Worm (Caenorhabditis elegans) whole organism, dauer: ENCODE results near the gene F07H5.7.

ENCODE experiments used
- unc-62 ChIP-seq: sonication (generic microtip); optimal IDR thresholded peaks from 2 replicates; lab custom pipeline; 2017; ENCODE audit warnings: missing biosample characterization, missing genetic modification reagents, missing genetic modification characterization

The F07H5.7 gene

DNA sequence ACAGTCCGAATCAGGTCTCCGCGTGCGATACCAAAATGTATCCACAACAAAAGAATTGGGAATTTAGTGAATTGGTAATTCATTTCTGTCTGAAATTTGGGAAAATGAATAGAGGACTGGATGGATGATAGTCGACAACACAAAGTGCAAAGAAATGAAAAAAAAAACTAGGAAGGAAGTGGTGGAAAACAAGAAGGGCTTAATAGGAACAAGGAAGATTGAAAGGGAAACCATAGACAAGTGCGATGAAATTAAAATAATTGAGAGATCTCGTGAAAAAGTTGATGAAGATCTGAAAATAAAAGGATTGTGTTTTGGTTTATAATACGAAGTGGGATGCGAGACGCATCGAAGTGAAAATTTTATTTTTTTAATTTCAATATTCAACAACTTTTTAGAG is at the start of gene F07H5.7:
F07H5.7 (minus strand) TSS at position 101 of the 400 bp plus-strand sequence.
- no peak for TF ChIP-seq unc-62 (GFP tag; lab: Kevin White, UChicago)

DNA sequence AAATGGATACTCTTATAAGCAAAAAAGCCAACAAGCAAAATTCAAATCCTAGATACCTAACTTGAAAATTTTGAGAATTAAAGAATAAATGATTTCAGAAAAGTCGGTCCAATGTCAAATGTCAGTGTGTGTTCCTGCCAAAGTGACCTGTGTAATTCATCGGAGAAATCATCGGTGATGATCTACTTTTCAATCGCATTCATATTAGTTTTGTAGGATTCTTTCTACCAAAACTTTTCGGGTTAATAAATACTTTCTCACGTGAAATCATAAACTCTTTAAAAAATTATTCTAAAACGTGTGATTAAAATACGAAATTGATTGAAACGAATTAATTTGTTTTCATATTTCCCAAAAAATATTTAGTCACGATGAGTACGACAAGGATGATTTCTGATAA is 45.1 kb upstream of the F07H5.7 start, which contains the start of gene F46C5.7:
F46C5.7 (plus strand) TSS at position 301 of the 400 bp plus-strand sequence.
- no peak for TF ChIP-seq unc-62 (GFP tag; lab: Kevin White, UChicago)

DNA sequence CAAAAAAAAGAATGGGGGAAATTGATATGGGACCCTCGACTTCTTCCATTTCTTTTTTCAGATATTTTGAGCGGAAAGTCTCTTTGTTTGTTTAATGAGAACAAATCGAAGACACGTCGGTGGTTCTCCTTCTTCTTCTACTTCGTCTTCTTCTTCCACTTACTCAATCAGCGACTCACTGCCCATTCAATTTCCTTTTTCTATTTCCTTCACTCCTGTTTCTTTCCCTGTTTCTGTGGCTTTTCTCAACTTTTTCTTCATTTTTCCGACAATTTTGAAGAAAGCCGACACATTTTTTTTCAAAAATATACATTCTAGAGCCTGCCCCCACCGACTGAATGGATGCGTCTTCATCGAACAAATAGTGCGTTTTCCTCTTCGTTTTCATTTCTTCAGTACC is 41.9 kb upstream of the F07H5.7 start, which contains the start of gene F46C5.4:
F46C5.4 (plus strand) TSS at position 222 of the 400 bp plus-strand sequence.
- no peak for TF ChIP-seq unc-62 (GFP tag; lab: Kevin White, UChicago)

DNA sequence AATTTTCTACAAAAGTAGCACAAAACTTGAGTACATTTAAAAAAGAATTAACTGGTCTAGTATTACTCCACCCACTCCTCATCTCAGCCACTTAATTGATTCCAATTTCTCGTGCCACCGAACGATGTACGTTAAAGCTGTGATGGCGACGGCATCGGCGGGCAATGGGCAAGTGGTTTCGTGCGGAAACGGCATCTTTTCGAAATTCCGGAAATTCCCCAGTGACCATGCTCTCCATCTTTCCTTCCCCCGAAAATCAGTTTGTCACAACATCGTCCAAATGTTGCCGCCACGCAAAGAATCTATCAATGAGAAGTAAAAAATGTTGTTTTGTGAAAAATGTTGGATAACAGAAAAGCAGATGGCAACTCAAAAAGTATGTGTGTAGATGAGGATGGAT is 39.0 kb upstream of the F07H5.7 start:
- no peak for TF ChIP-seq unc-62 (GFP tag; lab: Kevin White, UChicago)

DNA sequence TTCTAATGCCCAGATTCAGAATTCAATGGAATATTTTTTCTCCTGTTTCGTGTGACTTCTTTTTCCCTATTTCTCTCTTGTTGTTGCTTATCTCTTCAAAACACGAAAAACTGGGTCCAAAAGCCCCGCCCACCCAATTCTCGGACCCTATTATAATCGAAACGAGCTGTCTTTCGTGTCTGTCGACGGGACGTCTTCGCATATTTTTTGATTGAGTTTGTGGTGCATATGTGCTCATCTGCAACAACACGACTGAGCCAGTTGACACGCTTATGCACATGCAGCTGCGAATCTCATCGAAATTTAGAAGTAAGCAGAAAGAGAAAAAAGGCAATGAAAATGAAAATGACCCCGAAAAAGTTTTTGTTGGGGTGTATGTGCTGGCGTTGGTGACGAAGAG is 36.9 kb upstream of the F07H5.7 start:
- no peak for TF ChIP-seq unc-62 (GFP tag; lab: Kevin White, UChicago)

DNA sequence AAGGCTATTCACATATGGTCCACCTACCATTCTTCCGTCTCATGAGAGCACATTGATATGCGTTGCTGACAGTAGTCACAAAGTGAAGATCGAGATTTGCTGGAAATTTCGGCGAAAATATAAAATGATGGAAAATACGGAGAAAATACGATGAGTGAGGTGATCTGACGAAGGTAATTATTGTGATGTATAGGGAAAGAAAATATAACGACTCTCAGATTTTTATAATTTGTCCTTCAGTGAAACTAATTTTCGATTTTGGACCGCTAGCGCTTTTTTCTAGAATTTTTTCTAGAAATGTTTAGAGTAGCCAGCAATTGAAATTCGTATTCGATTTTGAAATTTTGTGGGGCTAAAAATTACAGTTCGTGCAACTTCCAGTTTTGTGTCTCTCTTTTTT is 35.2 kb upstream of the F07H5.7 start, which contains the start of gene F46C5.2:
F46C5.2 (minus strand) TSS at position 101 of the 400 bp plus-strand sequence.
- TF ChIP-seq unc-62 (GFP tag; lab: Kevin White, UChicago) = no peak

DNA sequence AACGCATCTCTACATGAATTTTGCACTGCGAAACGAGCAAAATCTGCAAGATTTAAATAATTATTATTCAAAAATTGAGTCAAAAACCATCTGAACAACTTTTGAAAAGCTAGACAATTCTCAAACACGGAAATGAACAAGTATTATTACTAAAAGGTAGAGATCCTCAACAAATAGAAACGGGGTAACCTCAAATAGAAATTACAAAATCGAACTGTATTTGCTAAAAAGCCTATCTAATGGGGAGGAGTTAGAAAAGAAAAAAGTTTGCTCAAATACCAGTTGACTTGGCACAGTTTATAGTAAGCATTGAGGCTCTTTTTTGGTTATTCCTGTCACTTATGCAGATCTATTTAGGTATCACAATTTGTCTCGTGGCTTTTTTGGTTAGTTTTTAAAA is 31.8 kb upstream of the F07H5.7 start, which contains the start of gene nas-25:
nas-25 (plus strand) TSS at position 301 of the 400 bp plus-strand sequence.
- no peak for TF ChIP-seq unc-62 (GFP tag; lab: Kevin White, UChicago)

DNA sequence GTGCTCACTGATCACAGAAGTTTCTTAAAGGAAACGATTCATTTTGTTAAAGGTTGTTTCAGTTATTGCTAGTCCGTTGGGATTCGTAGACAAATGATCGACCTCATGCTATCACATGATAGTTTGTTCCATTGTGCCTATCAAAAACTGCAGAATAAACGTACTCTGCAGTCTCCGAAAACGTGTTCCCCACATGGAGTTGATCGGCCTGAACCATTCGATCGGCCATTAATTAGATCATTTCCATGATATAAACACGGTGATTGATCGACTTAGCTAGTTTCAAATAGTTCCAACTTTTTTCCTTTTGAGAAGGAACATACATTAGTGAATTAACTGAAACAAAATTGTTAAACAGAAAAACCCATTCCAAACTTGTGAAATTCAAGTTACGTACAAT is 28.7 kb upstream of the F07H5.7 start:
- TF ChIP-seq unc-62 (GFP tag; lab: Kevin White, UChicago) = no peak

DNA sequence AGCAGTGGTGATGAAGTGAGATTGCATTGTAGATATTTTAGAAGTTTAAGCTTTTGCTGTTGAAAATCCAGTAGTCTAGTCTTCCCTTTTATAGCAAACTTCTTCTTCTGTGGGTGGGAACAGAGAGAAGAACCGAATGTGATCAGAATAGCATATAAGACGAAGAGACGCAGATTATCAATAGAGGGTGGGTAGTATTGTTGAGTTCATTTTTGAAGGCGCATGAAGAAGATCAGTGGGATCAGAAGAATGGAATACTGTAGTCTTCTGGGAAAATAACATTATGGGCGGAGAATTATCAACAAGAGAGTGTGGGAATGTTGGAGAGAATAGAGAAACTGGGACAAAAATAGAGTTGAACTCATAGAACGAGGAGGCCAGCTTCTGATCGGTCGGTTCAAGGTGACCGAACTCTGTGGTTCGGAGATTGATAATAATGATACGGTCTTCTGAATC is 27.2 kb upstream of the F07H5.7 start, which contains the start of gene F46C5.1:
F46C5.1 (minus strand) TSS at position 51 of the 456 bp plus-strand sequence.
- TF ChIP-seq unc-62 (GFP tag; lab: Kevin White, UChicago) = no peak

DNA sequence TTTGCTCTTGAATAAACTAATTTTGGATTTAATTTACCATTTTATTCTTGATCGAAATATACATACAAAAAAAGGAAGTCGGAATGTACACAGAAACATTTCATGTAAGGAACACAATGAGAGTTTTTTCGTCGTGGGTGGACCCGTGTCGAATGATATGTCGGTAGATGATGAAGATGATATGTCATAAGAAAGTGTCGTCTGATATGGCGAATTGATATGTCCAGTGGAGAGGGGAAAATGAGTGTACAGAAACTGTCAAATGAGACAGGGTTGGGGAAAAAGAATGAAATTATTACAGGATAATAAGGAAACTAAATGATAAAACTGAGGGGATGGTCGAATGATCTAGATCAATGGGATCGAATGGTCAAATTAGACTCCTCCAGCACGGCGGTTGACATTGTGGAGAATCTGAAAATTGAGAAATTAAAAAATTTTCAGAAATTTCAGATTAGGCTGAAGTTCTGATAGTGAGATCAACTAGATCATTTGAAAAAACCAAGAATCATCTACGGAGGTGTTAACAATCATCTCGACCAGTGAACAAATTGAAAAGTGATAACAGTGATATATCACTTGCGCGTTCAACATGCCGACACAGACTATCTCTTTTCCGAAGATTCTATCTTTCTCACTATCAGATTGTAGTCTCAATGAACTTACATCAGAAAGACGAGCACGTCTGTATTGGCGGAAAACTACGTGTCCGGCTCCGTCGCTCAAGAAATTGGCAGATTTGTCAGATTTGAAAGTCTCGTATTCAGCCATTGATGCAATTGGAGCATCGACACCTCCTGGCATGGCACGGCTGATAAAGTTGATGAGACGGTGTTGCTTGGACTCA is 26.4 kb upstream of the F07H5.7 start:
- no peak for TF ChIP-seq unc-62 (GFP tag; lab: Kevin White, UChicago)

DNA sequence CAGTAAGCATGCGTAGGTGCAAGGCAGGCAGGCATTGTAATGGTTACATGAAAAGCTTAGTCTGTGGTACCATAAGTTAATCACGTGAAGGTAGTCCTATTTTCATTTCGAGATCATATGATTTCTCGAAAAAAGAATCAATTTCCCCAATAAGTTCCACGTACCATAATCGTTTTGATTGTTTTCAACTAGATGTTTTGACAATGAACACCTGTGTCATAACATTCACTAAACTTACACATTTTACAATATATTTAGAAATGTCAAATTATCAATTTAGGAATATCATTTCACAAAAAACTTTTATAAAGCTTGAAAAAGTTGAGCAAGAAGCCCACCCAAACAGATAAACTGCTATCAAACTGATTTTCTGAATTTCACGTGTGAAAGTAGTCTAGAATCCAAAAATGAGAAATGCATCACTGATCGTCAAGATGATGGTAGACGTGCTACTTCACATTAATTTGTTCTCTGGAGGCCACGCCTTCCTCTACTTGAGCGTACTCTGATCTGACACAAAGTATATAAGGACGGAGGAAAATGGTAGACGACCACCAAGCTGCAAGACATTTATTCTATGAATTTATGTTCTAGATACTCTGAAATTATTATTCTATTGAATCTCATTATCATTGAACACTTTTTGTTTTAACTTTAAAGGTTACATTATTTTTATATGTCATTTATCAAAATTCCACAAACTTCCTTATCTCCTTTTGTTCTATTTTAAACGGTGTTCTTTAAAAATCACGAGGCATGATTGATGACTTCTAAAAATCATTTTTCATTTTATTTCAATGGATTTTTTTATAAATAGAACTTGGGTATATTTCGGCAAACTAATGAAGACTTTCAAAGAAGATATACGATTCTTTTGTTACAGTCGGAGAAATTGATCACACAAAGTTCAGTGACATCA is 25.3 kb upstream of the F07H5.7 start, which contains the start of gene F46C5.10:
F46C5.10 (minus strand) TSS at position 51 of the 919 bp plus-strand sequence.
- TF ChIP-seq unc-62 (GFP tag; lab: Kevin White, UChicago) = no peak

DNA sequence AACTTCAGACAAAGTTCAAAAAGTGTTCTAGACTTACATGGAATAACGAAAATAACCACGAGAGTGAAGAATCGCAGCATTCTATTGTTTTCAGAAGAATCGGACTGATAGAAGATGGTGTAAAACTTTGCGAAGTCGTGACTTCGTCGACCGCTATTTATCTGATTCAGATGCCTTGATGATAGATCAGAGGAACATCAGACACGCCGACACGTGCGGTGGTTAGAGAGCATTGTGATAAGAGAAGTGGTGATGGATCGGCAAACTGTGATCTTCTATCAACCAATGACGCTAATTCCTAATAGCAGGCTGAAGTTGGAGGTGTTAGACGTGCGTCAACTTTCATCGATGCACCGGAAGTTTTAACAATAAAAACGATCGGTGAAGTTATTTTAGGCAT is 24.3 kb upstream of the F07H5.7 start:
- no peak for TF ChIP-seq unc-62 (GFP tag; lab: Kevin White, UChicago)

DNA sequence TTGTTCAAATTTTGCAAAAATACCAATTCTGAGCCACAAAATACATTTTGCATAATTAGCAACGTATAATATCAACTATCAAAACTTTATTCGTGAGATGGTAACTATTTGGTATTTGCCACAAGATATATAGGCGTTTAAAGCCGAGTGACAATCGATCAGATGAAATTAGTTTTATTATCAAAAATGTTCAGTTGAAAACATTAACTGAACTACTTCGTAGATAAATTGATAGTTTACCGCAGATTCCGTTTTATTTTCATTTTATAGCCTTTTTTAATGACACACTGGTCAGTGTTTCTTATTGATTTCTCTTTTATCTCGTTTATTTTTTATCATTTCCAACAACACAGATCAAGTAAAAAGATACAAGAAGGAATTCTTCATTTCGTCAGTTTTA is 23.3 kb upstream of the F07H5.7 start:
- no peak for TF ChIP-seq unc-62 (GFP tag; lab: Kevin White, UChicago)

DNA sequence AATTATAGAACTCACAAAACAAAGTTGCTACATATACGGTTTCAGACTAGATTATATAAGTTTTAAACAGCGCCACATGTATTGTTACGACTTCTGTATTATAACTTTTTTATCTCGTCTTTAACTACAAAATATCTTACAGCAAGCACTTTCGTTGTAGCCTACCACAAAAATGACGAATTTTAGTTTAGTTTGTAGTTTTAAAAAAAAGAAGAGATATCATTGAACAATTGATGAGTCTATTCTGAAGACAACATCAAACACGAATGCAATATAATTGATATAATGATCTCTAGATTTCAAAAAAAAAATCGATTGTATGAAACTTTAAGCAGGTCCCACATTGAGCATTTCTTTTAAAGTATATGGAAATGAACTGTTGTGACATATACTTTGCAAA is 20.3 kb upstream of the F07H5.7 start:
- no peak for TF ChIP-seq unc-62 (GFP tag; lab: Kevin White, UChicago)

DNA sequence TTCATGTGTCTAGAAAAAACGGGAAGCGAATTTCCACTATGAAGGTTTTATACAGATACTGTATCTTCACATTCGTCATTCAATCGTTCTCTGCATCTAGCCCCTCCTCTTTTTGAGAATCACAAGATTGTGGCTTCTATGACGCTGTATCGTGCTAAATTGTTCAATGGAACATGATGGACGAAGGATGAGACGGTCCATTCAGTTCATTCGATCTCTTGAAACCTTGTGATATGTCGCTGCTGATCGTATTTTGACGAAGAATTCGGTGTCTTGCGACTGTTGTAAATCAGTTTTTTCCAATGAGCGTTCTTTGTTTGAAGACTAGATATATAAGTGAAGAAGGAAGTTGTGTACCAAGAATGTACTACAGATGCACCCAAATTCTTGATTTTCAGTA is 19.7 kb upstream of the F07H5.7 start:
- TF ChIP-seq unc-62 (GFP tag; lab: Kevin White, UChicago) = no peak
